Worm (Caenorhabditis elegans) whole organism, L4 larva: Measurements from ENCODE around the gene F40C5.1.
"Not testable (repeated sequence)": the region's sequence is repeated elsewhere in the genome, so short reads cannot be mapped to it uniquely, and the experiment has no call there.

Source experiments
- ZK546.5 ChIP-seq, 2 experiments: sonication (generic microtip); optimal IDR thresholded peaks; 2 replicates each; lab custom pipeline; 2017; ENCODE audit warnings: missing biosample characterization in 2 of 2, missing genetic modification characterization in 2 of 2
- ces-1 ChIP-seq: fragments of 150-350 bp; sonication (generic microtip); optimal IDR thresholded peaks from 4 replicates; lab custom pipeline; 2014; ENCODE audit warnings: missing biosample characterization, missing genetic modification reagents, missing genetic modification characterization
- dmd-8 ChIP-seq: fragments of 200-800 bp; sonication (Bioruptor generic); IDR thresholded peaks from 2 replicates; pipeline ENCODE4 v1.3.6; 2022; ENCODE audit warnings: missing genetic modification characterization, missing compliant biosample characterization
- fos-1 ChIP-seq: fragments of 150-350 bp; optimal IDR thresholded peaks from 2 replicates; lab custom pipeline; 2014; ENCODE audit warnings: missing biosample characterization, missing genetic modification characterization
- lin-39 ChIP-seq: fragments of 150-350 bp; optimal IDR thresholded peaks from 2 replicates; lab custom pipeline; 2014; ENCODE audit warnings: missing biosample characterization, missing genetic modification reagents, missing genetic modification characterization
- mep-1 ChIP-seq: fragments of 150-350 bp; sonication (generic microtip); optimal IDR thresholded peaks from 3 replicates; lab custom pipeline; 2014; ENCODE audit warnings: missing biosample characterization, missing genetic modification characterization
- nhr-77 ChIP-seq: fragments of 150-350 bp; optimal IDR thresholded peaks from 2 replicates; lab custom pipeline; 2014; ENCODE audit warnings: missing biosample characterization, missing genetic modification characterization
- pha-4 ChIP-seq, 2 experiments: fragments of 150-350 bp in 1 of 2; fragments of 200-800 bp in 1 of 2; sonication (Bioruptor generic) in 1 of 2; IDR thresholded peaks in 1 of 2; optimal IDR thresholded peaks in 1 of 2; 2 replicates each; pipeline versions ENCODE4 v1.3.6 to Lab custom; 2014 to 2022; ENCODE audit warnings: missing genetic modification characterization in 2 of 2, missing genetic modification reagents in 2 of 2, missing biosample characterization in 1 of 2, missing compliant biosample characterization in 1 of 2
- zag-1 ChIP-seq: fragments of 150-350 bp; optimal IDR thresholded peaks from 2 replicates; lab custom pipeline; 2014; ENCODE audit warnings: missing biosample characterization, missing genetic modification characterization
- ztf-11 ChIP-seq: fragments of 150-350 bp; optimal IDR thresholded peaks from 2 replicates; lab custom pipeline; 2014; ENCODE audit warnings: missing biosample characterization, missing genetic modification characterization

- not testable (repeated sequence) for TF ChIP-seq ces-1 (GFP tag; lab: Kevin White, UChicago); ZK546.5 (tag; optimal IDR thresholded peaks at IDR 0.05; lab: Kevin White, UChicago); nhr-77 (tag; lab: Kevin White, UChicago); fos-1 (tag; lab: Kevin White, UChicago); pha-4 (GFP tag; IDR thresholded peaks at IDR 0.05; lab: Robert Waterston, UW); pha-4 (tag; optimal IDR thresholded peaks at IDR 0.05; lab: Kevin White, UChicago); mep-1 (tag; lab: Kevin White, UChicago); lin-39 (tag; lab: Kevin White, UChicago); zag-1 (tag; lab: Kevin White, UChicago); dmd-8; ztf-11 (tag; lab: Kevin White, UChicago)
These were observed at the start of gene F40C5.1 for ce11 chrV:3572408-3572807.
